Fruit fly (Drosophila melanogaster) whole organism, embryonic: Measurements from ENCODE around the gene Cby.

ENCODE experiments used
- ATbp ChIP-seq: fragments of 200-800 bp; sonication (Bioruptor generic); optimal IDR thresholded peaks from 2 replicates; lab custom pipeline; 2017; ENCODE audit warnings: missing biosample characterization, mild to moderate bottlenecking, missing genetic modification characterization, missing genetic modification reagents
- Ada2b ChIP-seq: fragments of 200-800 bp; sonication (Bioruptor generic); IDR thresholded peaks from 2 replicates; pipeline ENCODE4 v1.3.6; 2022; ENCODE audit warnings: missing biosample characterization, missing genetic modification characterization
- Awh ChIP-seq: fragments of 200-800 bp; sonication (Bioruptor generic); IDR thresholded peaks from 2 replicates; pipeline ENCODE4, ENCODE4 v1.3.6; 2022; ENCODE audit warnings: missing biosample characterization, missing genetic modification characterization
- CG10274 ChIP-seq: fragments of 200-800 bp; sonication (Bioruptor generic); optimal IDR thresholded peaks from 3 replicates; lab custom pipeline; 2017; ENCODE audit warnings: missing biosample characterization, mild to moderate bottlenecking, missing genetic modification characterization
- CG10959 ChIP-seq: fragments of 200-800 bp; sonication (Bioruptor generic); IDR thresholded peaks from 2 replicates; pipeline ENCODE4 v1.3.6; 2022; ENCODE audit warnings: missing biosample characterization, missing genetic modification characterization
- CG10979 ChIP-seq: fragments of 200-800 bp; sonication (Bioruptor generic); optimal IDR thresholded peaks from 2 replicates; lab custom pipeline; 2018; ENCODE audit warnings: missing biosample characterization, mild to moderate bottlenecking, missing genetic modification characterization, moderate library complexity
- CG13123 ChIP-seq: fragments of 200-800 bp; sonication (Bioruptor generic); optimal IDR thresholded peaks from 2 replicates; lab custom pipeline; 2016; ENCODE audit warnings: missing biosample characterization, missing genetic modification characterization
- CG13775 ChIP-seq: fragments of 200-800 bp; sonication (Bioruptor generic); optimal IDR thresholded peaks from 3 replicates; lab custom pipeline; 2017; ENCODE audit warnings: missing biosample characterization, mild to moderate bottlenecking, missing genetic modification characterization
- CG18476 ChIP-seq: fragments of 200-800 bp; sonication (Bioruptor generic); optimal IDR thresholded peaks from 2 replicates; lab custom pipeline; 2016; ENCODE audit warnings: missing biosample characterization, mild to moderate bottlenecking, missing genetic modification characterization
- CG2116 ChIP-seq: fragments of 200-800 bp; sonication (Bioruptor generic); optimal IDR thresholded peaks from 3 replicates; lab custom pipeline; 2018; ENCODE audit warnings: missing biosample characterization, mild to moderate bottlenecking, missing genetic modification characterization
- CG2202 ChIP-seq: fragments of 200-800 bp; sonication (Bioruptor generic); optimal IDR thresholded peaks from 2 replicates; lab custom pipeline; 2018; ENCODE audit warnings: missing biosample characterization, mild to moderate bottlenecking, missing genetic modification characterization
- CG31224 ChIP-seq: fragments of 200-800 bp; sonication (Bioruptor generic); IDR thresholded peaks from 2 replicates; pipeline ENCODE4 v1.3.6; 2022; ENCODE audit warnings: missing biosample characterization, missing genetic modification characterization
- CG34422 ChIP-seq: fragments of 200-800 bp; sonication (Bioruptor generic); IDR thresholded peaks from 3 replicates; pipeline ENCODE4 v1.3.6; 2022; ENCODE audit warnings: missing biosample characterization, missing genetic modification characterization
- CG4328 ChIP-seq: fragments of 200-800 bp; sonication (Bioruptor generic); optimal IDR thresholded peaks from 3 replicates; lab custom pipeline; 2017; ENCODE audit warnings: missing biosample characterization, missing genetic modification reagents, missing genetic modification characterization
- CG4707 ChIP-seq: fragments of 200-800 bp; sonication (Bioruptor generic); optimal IDR thresholded peaks from 2 replicates; lab custom pipeline; 2018; ENCODE audit warnings: missing biosample characterization, mild to moderate bottlenecking, missing genetic modification characterization, moderate library complexity
- CG5180 ChIP-seq: fragments of 200-800 bp; sonication (Bioruptor generic); optimal IDR thresholded peaks from 3 replicates; lab custom pipeline; 2017; ENCODE audit warnings: missing biosample characterization, missing genetic modification characterization, mild to moderate bottlenecking, moderate library complexity, missing genetic modification reagents
- CG8924 ChIP-seq: fragments of 200-800 bp; optimal IDR thresholded peaks from 3 replicates; lab custom pipeline; 2019; ENCODE audit warnings: missing biosample characterization, mild to moderate bottlenecking, missing genetic modification characterization, moderate library complexity
- CG8944 ChIP-seq: fragments of 200-800 bp; sonication (Bioruptor generic); optimal IDR thresholded peaks from 3 replicates; lab custom pipeline; 2016; ENCODE audit warnings: missing biosample characterization, missing genetic modification characterization
- CG9932 ChIP-seq: fragments of 200-800 bp; sonication (Bioruptor generic); IDR thresholded peaks from 2 replicates; pipeline ENCODE4 v1.3.6; 2022; ENCODE audit warnings: missing biosample characterization, missing genetic modification characterization
- CoRest ChIP-seq: fragments of 200-800 bp; sonication (Bioruptor generic); optimal IDR thresholded peaks from 3 replicates; lab custom pipeline; 2018; ENCODE audit warnings: missing biosample characterization, mild to moderate bottlenecking, missing genetic modification characterization, moderate library complexity
- Dll ChIP-seq: fragments of 200-800 bp; sonication (Bioruptor generic); IDR thresholded peaks from 4 replicates; pipeline ENCODE4 v1.3.6; 2022; ENCODE audit warnings: missing biosample characterization, missing genetic modification characterization; ENCODE audit not compliant: partially characterized antibody
- Elba2 ChIP-seq: fragments of 200-800 bp; sonication (Bioruptor generic); optimal IDR thresholded peaks from 3 replicates; lab custom pipeline; 2016; ENCODE audit warnings: missing biosample characterization, missing genetic modification characterization
- Ets65A ChIP-seq: fragments of 200-800 bp; sonication (Bioruptor generic); peaks from one replicate; lab custom pipeline; 2016; ENCODE audit warnings: missing biosample characterization, missing genetic modification characterization
- Gug ChIP-seq: fragments of 200-800 bp; sonication (Bioruptor generic); IDR thresholded peaks from 4 replicates; pipeline ENCODE4 v1.3.6; 2022; ENCODE audit warnings: missing biosample characterization, missing genetic modification characterization
- Oli ChIP-seq: fragments of 200-800 bp; sonication (Bioruptor generic); optimal IDR thresholded peaks from 2 replicates; lab custom pipeline; 2018; ENCODE audit warnings: missing biosample characterization, mild to moderate bottlenecking, missing genetic modification characterization, moderate library complexity
- Rfx ChIP-seq: fragments of 200-800 bp; sonication (Bioruptor generic); IDR thresholded peaks from 2 replicates; pipeline ENCODE4 v1.3.6; 2022; ENCODE audit warnings: missing biosample characterization, missing genetic modification characterization
- Rx ChIP-seq: fragments of 200-800 bp; sonication (Bioruptor generic); IDR thresholded peaks from 2 replicates; pipeline ENCODE4 v1.3.6; 2022; ENCODE audit warnings: missing biosample characterization, missing genetic modification characterization
- Six4 ChIP-seq: fragments of 200-800 bp; sonication (Bioruptor generic); optimal IDR thresholded peaks from 2 replicates; lab custom pipeline; 2016; ENCODE audit warnings: missing biosample characterization, missing genetic modification characterization
- Sox102F ChIP-seq: fragments of 200-800 bp; sonication (Bioruptor generic); optimal IDR thresholded peaks from 2 replicates; lab custom pipeline; 2018; ENCODE audit warnings: missing biosample characterization, mild to moderate bottlenecking, missing genetic modification characterization, moderate library complexity
- Xbp1 ChIP-seq: fragments of 200-800 bp; sonication (Bioruptor generic); optimal IDR thresholded peaks from 3 replicates; lab custom pipeline; 2016; ENCODE audit warnings: missing biosample characterization, mild to moderate bottlenecking, missing genetic modification characterization
- crc ChIP-seq: fragments of 200-800 bp; sonication (Bioruptor generic); optimal IDR thresholded peaks from 2 replicates; lab custom pipeline; 2016; ENCODE audit warnings: missing biosample characterization, missing genetic modification characterization
- ems ChIP-seq: fragments of 200-800 bp; sonication (Bioruptor generic); optimal IDR thresholded peaks from 3 replicates; lab custom pipeline; 2016; ENCODE audit warnings: missing biosample characterization, missing genetic modification characterization
- exex ChIP-seq: fragments of 200-800 bp; sonication (Bioruptor generic); optimal IDR thresholded peaks from 4 replicates; lab custom pipeline; 2018; ENCODE audit warnings: missing biosample characterization, mild to moderate bottlenecking, missing genetic modification characterization, moderate library complexity
- gcm ChIP-seq: fragments of 200-800 bp; sonication (Bioruptor generic); optimal IDR thresholded peaks from 2 replicates; lab custom pipeline; 2019; ENCODE audit warnings: missing biosample characterization, mild to moderate bottlenecking, missing genetic modification characterization, moderate library complexity
- gem ChIP-seq: fragments of 200-800 bp; sonication (Bioruptor generic); optimal IDR thresholded peaks from 2 replicates; lab custom pipeline; 2019; ENCODE audit warnings: missing biosample characterization, mild to moderate bottlenecking, missing genetic modification characterization, moderate library complexity
- gro ChIP-seq: fragments of 200-800 bp; sonication (Bioruptor generic); optimal IDR thresholded peaks from 2 replicates; lab custom pipeline; 2016; ENCODE audit warnings: missing biosample characterization, missing genetic modification characterization
- ind ChIP-seq: fragments of 200-800 bp; sonication (Bioruptor generic); optimal IDR thresholded peaks from 3 replicates; lab custom pipeline; 2016; ENCODE audit warnings: missing biosample characterization, missing genetic modification characterization
- jing ChIP-seq: fragments of 200-800 bp; sonication (Bioruptor generic); optimal IDR thresholded peaks from 2 replicates; lab custom pipeline; 2018; ENCODE audit warnings: missing biosample characterization, mild to moderate bottlenecking, missing genetic modification characterization
- lab ChIP-seq: fragments of 200-800 bp; sonication (Bioruptor generic); optimal IDR thresholded peaks from 3 replicates; lab custom pipeline; 2017; ENCODE audit warnings: missing biosample characterization, missing genetic modification characterization, mild to moderate bottlenecking, moderate library complexity, missing genetic modification reagents
- lola ChIP-seq, 3 experiments: fragments of >200 bp in 2 of 3; fragments of 200-800 bp in 1 of 3; sonication (Bioruptor generic) in 1 of 3; optimal IDR thresholded peaks; 2 replicates each; lab custom pipeline; 2017 to 2019; ENCODE audit warnings: missing biosample characterization in 3 of 3, missing genetic modification characterization in 3 of 3, mild to moderate bottlenecking in 1 of 3, moderate library complexity in 1 of 3
- nau ChIP-seq: fragments of 200-800 bp; sonication (Bioruptor generic); optimal IDR thresholded peaks from 3 replicates; lab custom pipeline; 2017; ENCODE audit warnings: missing biosample characterization, mild to moderate bottlenecking, missing genetic modification characterization, missing genetic modification reagents
- nmo ChIP-seq: fragments of 200-800 bp; sonication (Bioruptor generic); optimal IDR thresholded peaks from 2 replicates; lab custom pipeline; 2018; ENCODE audit warnings: missing biosample characterization, mild to moderate bottlenecking, missing genetic modification characterization, moderate library complexity
- pzg ChIP-seq: fragments of 200-800 bp; sonication (Bioruptor generic); optimal IDR thresholded peaks from 3 replicates; lab custom pipeline; 2018; ENCODE audit warnings: missing biosample characterization, mild to moderate bottlenecking, missing genetic modification characterization, moderate library complexity
- schlank ChIP-seq: fragments of 200-800 bp; sonication (Bioruptor generic); optimal IDR thresholded peaks from 2 replicates; lab custom pipeline; 2018; ENCODE audit warnings: missing biosample characterization, mild to moderate bottlenecking, missing genetic modification characterization
- ssp ChIP-seq: fragments of 200-800 bp; sonication (Bioruptor generic); IDR thresholded peaks from 2 replicates; pipeline ENCODE4 v1.3.6; 2022; ENCODE audit warnings: missing biosample characterization, missing genetic modification characterization
- stc ChIP-seq: fragments of 200-800 bp; sonication (Bioruptor generic); IDR thresholded peaks from 2 replicates; pipeline ENCODE4 v1.3.6; 2022; ENCODE audit warnings: missing biosample characterization, missing genetic modification characterization
- stwl ChIP-seq: fragments of 200-800 bp; sonication (Bioruptor generic); optimal IDR thresholded peaks from 3 replicates; lab custom pipeline; 2018; ENCODE audit warnings: missing biosample characterization, mild to moderate bottlenecking, missing genetic modification characterization, moderate library complexity
- ttk ChIP-seq: fragments of 200-800 bp; sonication (Bioruptor generic); IDR thresholded peaks from 2 replicates; pipeline ENCODE4 v2.1.2; 2022; ENCODE audit warnings: missing biosample characterization, missing genetic modification characterization
- zfh1 ChIP-seq: fragments of 200-800 bp; sonication (Bioruptor generic); IDR thresholded peaks from 3 replicates; pipeline ENCODE4 v1.3.6; 2022; ENCODE audit warnings: missing biosample characterization, missing genetic modification characterization

Gene Cby

DNA sequence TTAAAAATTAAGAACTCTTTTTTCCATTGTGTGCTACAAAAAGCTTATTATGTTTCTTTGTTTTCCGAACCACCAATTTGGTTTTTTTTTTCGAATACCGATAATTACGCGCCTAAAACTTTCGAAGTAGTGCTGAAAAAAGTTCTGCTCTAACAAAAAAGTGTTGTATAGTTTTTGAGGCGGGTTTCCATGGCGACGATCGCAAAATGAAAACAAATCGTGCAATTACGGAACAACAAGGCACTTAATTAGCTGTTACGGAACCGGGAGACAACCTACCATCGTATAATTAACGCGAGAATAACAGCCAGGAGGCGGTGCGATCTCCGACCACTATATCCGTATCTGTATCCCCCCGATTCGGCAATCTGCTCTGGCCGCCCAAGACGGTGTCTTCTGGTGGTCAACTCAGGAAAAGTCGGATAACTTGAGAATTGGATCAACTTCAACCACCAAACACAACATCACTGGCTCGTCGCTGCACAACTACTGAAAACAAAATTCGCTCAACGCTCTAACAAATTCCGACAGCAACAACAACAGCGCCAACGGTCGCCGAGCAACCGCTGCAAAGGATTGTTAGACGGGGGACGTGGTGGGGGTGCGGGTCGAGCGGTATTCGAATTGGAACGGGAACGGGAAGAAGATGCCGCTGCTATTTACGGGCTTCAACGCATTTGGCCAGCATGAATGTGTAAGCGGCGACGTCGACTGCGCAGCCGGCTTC lies 19.2 kb downstream of the Cby start, which contains the start of the genes CG6678 and dnd (continued):
- TF ChIP-seq gro (GFP tag; lab: Kevin White, UChicago) (no peak), Gug (GFP tag; lab: Robert Waterston, UW) (no peak), CG5180 (GFP tag; lab: Kevin White, UChicago) (no peak), CG4707 (no peak), Sox102F (no peak), CG10959 (GFP tag; lab: Robert Waterston, UW) (no peak), zfh1 (GFP tag; lab: Robert Waterston, UW) (no peak), lola (GFP tag; optimal IDR thresholded peaks at IDR 0.05; lab: Kevin White, UChicago) (no peak), CG2116 (GFP tag; lab: Kevin White, UChicago) (peak; percentile 88), gcm (GFP tag; lab: Kevin White, UChicago) (no peak), lab (no peak), crc (GFP tag; lab: Kevin White, UChicago) (no peak), Rx (GFP tag; lab: Robert Waterston, UW) (no peak), Dll (GFP tag; lab: Robert Waterston, UW) (peak; percentile 37; the same call in 1 of the 4 replicates), Rfx (GFP tag; lab: Robert Waterston, UW) (peak; percentile 97), Ada2b (GFP tag; lab: Robert Waterston, UW) (no peak), Six4 (no peak), exex (tag; lab: Kevin White, UChicago) (peak; percentile 56), pzg (GFP tag; lab: Kevin White, UChicago) (peak; percentile 35), ttk (GFP tag; lab: Robert Waterston, UW) (no peak), CG4328 (GFP tag; lab: Kevin White, UChicago) (no peak), CG9932 (GFP tag; lab: Robert Waterston, UW) (no peak), CG2202 (tag; lab: Kevin White, UChicago) (no peak), CG13775 (GFP tag; lab: Kevin White, UChicago) (no peak)

DNA sequence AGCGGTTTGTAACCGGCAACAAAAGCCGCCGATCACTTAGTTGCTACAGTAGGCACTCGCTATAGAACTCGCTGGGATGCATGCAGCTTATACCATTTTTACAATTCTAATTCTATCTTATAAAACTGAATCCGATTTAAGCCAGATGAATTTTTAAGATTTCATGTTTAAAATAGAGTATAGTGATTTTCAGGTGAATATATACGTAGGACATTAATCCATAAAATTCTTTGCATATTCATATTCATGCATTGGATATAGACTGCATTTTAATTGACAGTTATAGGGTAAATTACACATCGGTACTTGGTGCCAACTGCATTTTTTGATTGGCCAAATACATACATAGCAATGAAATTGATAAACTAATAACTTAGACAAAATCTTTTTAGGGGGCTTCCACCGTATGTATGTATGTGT lies 19.8 kb downstream of the Cby start:
- TF ChIP-seq ind (peak; percentile 51), ems (GFP tag; lab: Kevin White, UChicago) (peak; percentile 16), ATbp (GFP tag; lab: Kevin White, UChicago) (peak; percentile 14), CG10274 (GFP tag; lab: Kevin White, UChicago) (no peak), CoRest (tag; lab: Kevin White, UChicago) (peak; percentile 45), Xbp1 (GFP tag; lab: Kevin White, UChicago) (peak; percentile 42), CG18476 (GFP tag; lab: Kevin White, UChicago) (peak; percentile 36), gem (tag; lab: Kevin White, UChicago) (peak; percentile 36), CG10979 (tag; lab: Kevin White, UChicago) (peak; percentile 49), CG8944 (peak; percentile 49), stc (0 out of 2 replicates have a peak, but pooled peaks have one; percentile 50), Elba2 (GFP tag; lab: Kevin White, UChicago) (no peak), jing (no peak), CG31224 (GFP tag; lab: Robert Waterston, UW) (peak; percentile 32), ssp (peak; percentile 34; the same call in 1 of the 2 replicates), CG13123 (GFP tag; lab: Kevin White, UChicago) (no peak), Oli (tag; lab: Kevin White, UChicago) (peak; percentile 28), stwl (tag; lab: Kevin White, UChicago) (no peak), Awh (GFP tag; lab: Robert Waterston, UW) (0 out of 2 replicates have a peak, but pooled peaks have one; percentile 43), CG34422 (peak; percentile 33; the same call in 2 of the 3 replicates), CG8924 (tag; lab: Kevin White, UChicago) (peak; percentile 6), nau (GFP tag; lab: Kevin White, UChicago) (no peak), nmo (GFP tag; lab: Kevin White, UChicago) (peak; percentile 79), Ets65A (GFP tag; lab: Kevin White, UChicago) (peak; percentile 57), schlank (tag; lab: Kevin White, UChicago) (no peak)
